Fruit fly (Drosophila melanogaster) whole organism, embryonic: ENCODE results near the gene CG31213.
A peak's percentile ranks its signal among the peaks of the same experiment; 100 is the strongest.

ENCODE experiments used
- B-H1 ChIP-seq: fragments of 200-800 bp; sonication (Bioruptor generic); IDR thresholded peaks from 3 replicates; pipeline ENCODE4 v1.3.6; 2022; ENCODE audit warnings: missing biosample characterization, missing genetic modification characterization
- BtbVII ChIP-seq: fragments of 200-800 bp; sonication (Bioruptor generic); optimal IDR thresholded peaks from 3 replicates; lab custom pipeline; 2017; ENCODE audit warnings: missing biosample characterization, mild to moderate bottlenecking, missing genetic modification characterization
- CG6854 ChIP-seq: fragments of 200-800 bp; sonication (Bioruptor generic); optimal IDR thresholded peaks from 3 replicates; lab custom pipeline; 2017; ENCODE audit warnings: missing biosample characterization, mild to moderate bottlenecking, missing genetic modification characterization
- Dek ChIP-seq: fragments of 200-800 bp; sonication (Bioruptor generic); optimal IDR thresholded peaks from 3 replicates; lab custom pipeline; 2019; ENCODE audit warnings: missing biosample characterization, mild to moderate bottlenecking, missing genetic modification characterization, moderate library complexity
- Elba2 ChIP-seq: fragments of 200-800 bp; sonication (Bioruptor generic); optimal IDR thresholded peaks from 3 replicates; lab custom pipeline; 2016; ENCODE audit warnings: missing biosample characterization, missing genetic modification characterization
- HLH4C ChIP-seq: fragments of 200-800 bp; sonication (Bioruptor generic); IDR thresholded peaks from 3 replicates; pipeline ENCODE4 v1.3.6; 2022; ENCODE audit warnings: missing biosample characterization, missing genetic modification characterization; ENCODE audit not compliant: partially characterized antibody
- TFAM ChIP-seq: fragments of 200-800 bp; sonication (Bioruptor generic); optimal IDR thresholded peaks from 2 replicates; lab custom pipeline; 2017; ENCODE audit warnings: missing biosample characterization, missing genetic modification characterization, inconsistent platforms
- Vsx1 ChIP-seq: fragments of 200-800 bp; sonication (Bioruptor generic); optimal IDR thresholded peaks from 2 replicates; lab custom pipeline; 2017; ENCODE audit warnings: missing biosample characterization, mild to moderate bottlenecking, missing genetic modification characterization, missing genetic modification reagents
- amos ChIP-seq: fragments of 200-800 bp; sonication (Bioruptor generic); IDR thresholded peaks from 2 replicates; pipeline ENCODE4 v1.3.6; 2022; ENCODE audit warnings: missing biosample characterization, missing genetic modification characterization; ENCODE audit not compliant: partially characterized antibody
- ci ChIP-seq: fragments of 200-800 bp; sonication (Bioruptor generic); IDR thresholded peaks from 3 replicates; pipeline ENCODE4 v1.3.6; 2022; ENCODE audit warnings: missing biosample characterization, missing genetic modification characterization
- dmrt99B ChIP-seq: fragments of 200-800 bp; sonication (Bioruptor generic); optimal IDR thresholded peaks from 2 replicates; lab custom pipeline; 2018; ENCODE audit warnings: missing biosample characterization, mild to moderate bottlenecking, missing genetic modification characterization, moderate library complexity

dm6 chr3R:20007399-20008285, 34.9 kb downstream of the CG31213 start:
- TF ChIP-seq CG6854 (GFP tag; lab: Kevin White, UChicago): no peak
- TF ChIP-seq BtbVII (GFP tag; lab: Kevin White, UChicago): no peak
- TF ChIP-seq Dek (tag; lab: Kevin White, UChicago): no peak
- TF ChIP-seq TFAM: no peak
- no peak for TF ChIP-seq Vsx1 (GFP tag; lab: Kevin White, UChicago)
- no peak for TF ChIP-seq dmrt99B (tag; lab: Kevin White, UChicago)
- TF ChIP-seq amos (GFP tag; lab: Robert Waterston, UW): no peak
- TF ChIP-seq HLH4C (GFP tag; lab: Robert Waterston, UW): no peak
- no peak for TF ChIP-seq ci (GFP tag; lab: Robert Waterston, UW)
- TF ChIP-seq Elba2 (GFP tag; lab: Kevin White, UChicago): peak; percentile 45
- no peak for TF ChIP-seq B-H1 (GFP tag; lab: Robert Waterston, UW)
